Worm (Caenorhabditis elegans) whole organism, L4 larva: ENCODE data around the gene srh-276.
A peak's percentile ranks its signal among the peaks of the same experiment; 100 is the strongest.

ENCODE experiments used
- D1046.2 ChIP-seq: fragments of 200-800 bp; sonication (Bioruptor generic); IDR thresholded peaks from 2 replicates; pipeline ENCODE4 v1.3.6; 2022; ENCODE audit warnings: missing genetic modification characterization, missing compliant biosample characterization
- F37D6.2 ChIP-seq: sonication (generic microtip); optimal IDR thresholded peaks from 2 replicates; lab custom pipeline; 2016; ENCODE audit warnings: mild to moderate bottlenecking, missing genetic modification characterization, missing compliant biosample characterization
- F44E2.7 ChIP-seq: fragments of 200-800 bp; sonication (Bioruptor generic); IDR thresholded peaks from 2 replicates; pipeline ENCODE4 v2.1.2; 2022; ENCODE audit warnings: missing genetic modification characterization, missing compliant biosample characterization
- T20F7.1 ChIP-seq: fragments of 200-800 bp; sonication (Bioruptor generic); optimal IDR thresholded peaks from 2 replicates; lab custom pipeline; 2018; ENCODE audit warnings: mild to moderate bottlenecking, missing genetic modification characterization, missing compliant biosample characterization
- Y48G9A.11 ChIP-seq: fragments of 200-800 bp; sonication (Bioruptor generic); IDR thresholded peaks from 2 replicates; pipeline ENCODE4 v1.3.6; 2022; ENCODE audit warnings: missing genetic modification reagents, missing genetic modification characterization, missing compliant biosample characterization
- Y5F2A.4 ChIP-seq: fragments of 200-800 bp; sonication (Bioruptor generic); optimal IDR thresholded peaks from 2 replicates; lab custom pipeline; 2018; ENCODE audit warnings: mild to moderate bottlenecking, missing genetic modification characterization, missing compliant biosample characterization
- Y75B8A.6 ChIP-seq: fragments of 200-800 bp; sonication (Bioruptor generic); IDR thresholded peaks from 2 replicates; pipeline ENCODE4 v1.3.6; 2022; ENCODE audit warnings: missing genetic modification reagents, missing genetic modification characterization, missing compliant biosample characterization
- aly-2 ChIP-seq: sonication (generic microtip); optimal IDR thresholded peaks from 2 replicates; lab custom pipeline; 2018; ENCODE audit warnings: missing biosample characterization, missing genetic modification characterization
- ama-1 ChIP-seq: fragments of 150-350 bp; optimal IDR thresholded peaks from 2 replicates; lab custom pipeline; 2014; ENCODE audit warnings: inconsistent platforms, mixed read lengths
- attf-4 ChIP-seq: sonication (generic microtip); optimal IDR thresholded peaks from 3 replicates; lab custom pipeline; 2017; ENCODE audit warnings: missing biosample characterization, missing genetic modification characterization
- ceh-20 ChIP-seq: fragments of 200-800 bp; sonication (Bioruptor generic); IDR thresholded peaks from 2 replicates; pipeline ENCODE4 v1.3.6; 2022; ENCODE audit warnings: missing genetic modification reagents, missing genetic modification characterization, missing compliant biosample characterization
- ceh-82 ChIP-seq: sonication (generic microtip); optimal IDR thresholded peaks from 2 replicates; lab custom pipeline; 2017; ENCODE audit warnings: missing biosample characterization, missing genetic modification characterization
- cey-2 ChIP-seq: sonication (generic microtip); optimal IDR thresholded peaks from 3 replicates; lab custom pipeline; 2017; ENCODE audit warnings: missing genetic modification characterization, mild to moderate bottlenecking, missing compliant biosample characterization, antibody characterized with exemption, borderline replicate concordance; ENCODE audit not compliant: insufficient read depth
- daf-12 ChIP-seq: fragments of 150-350 bp; optimal IDR thresholded peaks from 2 replicates; lab custom pipeline; 2014; ENCODE audit warnings: missing biosample characterization, missing genetic modification reagents, missing genetic modification characterization
- daf-16 ChIP-seq, 3 experiments: sonication (generic microtip); optimal IDR thresholded peaks; 2 replicates each; lab custom pipeline; 2016 to 2017; ENCODE audit warnings: missing genetic modification characterization in 3 of 3, missing genetic modification reagents in 3 of 3, mild to moderate bottlenecking in 2 of 3, missing compliant biosample characterization in 2 of 3, missing biosample characterization in 1 of 3, moderate library complexity in 1 of 3
- daf-8 ChIP-seq: fragments of 200-800 bp; sonication (Bioruptor generic); IDR thresholded peaks from 2 replicates; pipeline ENCODE4 v1.3.6; 2022; ENCODE audit warnings: missing genetic modification characterization, missing compliant biosample characterization
- dmd-6 ChIP-seq: fragments of 200-800 bp; sonication (Bioruptor generic); IDR thresholded peaks from 2 replicates; pipeline ENCODE4 v1.3.6; 2022; ENCODE audit warnings: missing genetic modification reagents, missing genetic modification characterization, missing compliant biosample characterization
- dve-1 ChIP-seq: sonication (generic microtip); optimal IDR thresholded peaks from 2 replicates; lab custom pipeline; 2017; ENCODE audit warnings: antibody characterized with exemption, mild to moderate bottlenecking, missing genetic modification characterization, missing compliant biosample characterization; ENCODE audit not compliant: insufficient read depth
- egl-43 ChIP-seq: fragments of 200-800 bp; sonication (Bioruptor generic); IDR thresholded peaks from 2 replicates; pipeline ENCODE4 v1.3.6; 2022; ENCODE audit warnings: missing genetic modification reagents, missing genetic modification characterization, missing compliant biosample characterization
- fkh-10 ChIP-seq: fragments of 150-350 bp; optimal IDR thresholded peaks from 2 replicates; lab custom pipeline; 2014; ENCODE audit warnings: missing biosample characterization, missing genetic modification reagents, missing genetic modification characterization
- fos-1 ChIP-seq: fragments of 150-350 bp; optimal IDR thresholded peaks from 2 replicates; lab custom pipeline; 2014; ENCODE audit warnings: missing biosample characterization, missing genetic modification characterization
- gei-8 ChIP-seq: fragments of 200-800 bp; sonication (Bioruptor generic); optimal IDR thresholded peaks from 2 replicates; lab custom pipeline; 2018; ENCODE audit warnings: mild to moderate bottlenecking, missing genetic modification characterization, missing compliant biosample characterization
- hlh-30 ChIP-seq: sonication (generic microtip); optimal IDR thresholded peaks from 2 replicates; lab custom pipeline; 2017; ENCODE audit warnings: antibody characterized with exemption, mild to moderate bottlenecking, missing genetic modification characterization, missing compliant biosample characterization; ENCODE audit not compliant: insufficient read depth
- hmg-1.1 ChIP-seq: fragments of 200-800 bp; sonication (Bioruptor generic); IDR thresholded peaks from 2 replicates; pipeline ENCODE4 v1.3.6; 2022; ENCODE audit warnings: missing genetic modification reagents, missing genetic modification characterization, missing compliant biosample characterization
- jun-1 ChIP-seq: fragments of 150-350 bp; optimal IDR thresholded peaks from 2 replicates; lab custom pipeline; 2014; ENCODE audit warnings: missing biosample characterization, missing genetic modification reagents, missing genetic modification characterization
- lim-7 ChIP-seq: fragments of 200-800 bp; sonication (Bioruptor generic); IDR thresholded peaks from 2 replicates; pipeline ENCODE4 v1.3.6; 2022; ENCODE audit warnings: missing genetic modification characterization, missing compliant biosample characterization
- lin-1 ChIP-seq: fragments of 200-800 bp; sonication (Bioruptor generic); IDR thresholded peaks from 2 replicates; pipeline ENCODE4 v1.3.6; 2022; ENCODE audit warnings: missing genetic modification reagents, missing genetic modification characterization, missing compliant biosample characterization
- lin-13 ChIP-seq: fragments of 150-350 bp; optimal IDR thresholded peaks from 2 replicates; lab custom pipeline; 2014; ENCODE audit warnings: missing biosample characterization, missing genetic modification reagents, missing genetic modification characterization
- lin-29 ChIP-seq: fragments of 200-800 bp; sonication (Bioruptor generic); IDR thresholded peaks from 2 replicates; pipeline ENCODE4 v1.3.6; 2022; ENCODE audit warnings: missing genetic modification reagents, missing genetic modification characterization, missing compliant biosample characterization
- lsy-2 ChIP-seq, 2 experiments: fragments of 150-350 bp in 1 of 2; sonication (generic microtip) in 1 of 2; optimal IDR thresholded peaks; 2 replicates each; lab custom pipeline; 2014 to 2017; ENCODE audit warnings: missing biosample characterization in 2 of 2, missing genetic modification characterization in 2 of 2
- mdt-29 ChIP-seq: fragments of 200-800 bp; sonication (Bioruptor generic); IDR thresholded peaks from 2 replicates; pipeline ENCODE4 v1.3.6; 2022; ENCODE audit warnings: missing genetic modification reagents, missing genetic modification characterization, missing compliant biosample characterization
- mxl-3 ChIP-seq: fragments of 200-800 bp; sonication (Bioruptor generic); optimal IDR thresholded peaks from 2 replicates; lab custom pipeline; 2018; ENCODE audit warnings: mild to moderate bottlenecking, missing genetic modification characterization, missing compliant biosample characterization
- nhr-102 ChIP-seq: sonication (generic microtip); optimal IDR thresholded peaks from 2 replicates; lab custom pipeline; 2016; ENCODE audit warnings: mild to moderate bottlenecking, missing genetic modification characterization, moderate library complexity, missing compliant biosample characterization
- nhr-28 ChIP-seq: fragments of 150-350 bp; optimal IDR thresholded peaks from 2 replicates; lab custom pipeline; 2014; ENCODE audit warnings: missing biosample characterization, missing genetic modification characterization
- nhr-41 ChIP-seq: fragments of 200-800 bp; sonication (Bioruptor generic); IDR thresholded peaks from 2 replicates; pipeline ENCODE4 v1.3.6; 2022; ENCODE audit warnings: missing genetic modification reagents, missing genetic modification characterization, missing compliant biosample characterization
- nhr-42 ChIP-seq: fragments of 200-800 bp; sonication (Bioruptor generic); IDR thresholded peaks from 2 replicates; pipeline ENCODE4 v1.3.6; 2022; ENCODE audit warnings: missing genetic modification characterization, missing compliant biosample characterization
- nhr-48 ChIP-seq: sonication (generic microtip); optimal IDR thresholded peaks from 2 replicates; lab custom pipeline; 2016; ENCODE audit warnings: mild to moderate bottlenecking, missing genetic modification characterization, missing compliant biosample characterization
- nhr-76 ChIP-seq: fragments of 150-350 bp; optimal IDR thresholded peaks from 2 replicates; lab custom pipeline; 2014; ENCODE audit warnings: missing biosample characterization, missing genetic modification characterization
- nhr-77 ChIP-seq: fragments of 150-350 bp; optimal IDR thresholded peaks from 2 replicates; lab custom pipeline; 2014; ENCODE audit warnings: missing biosample characterization, missing genetic modification characterization
- pqm-1 ChIP-seq: sonication (generic microtip); optimal IDR thresholded peaks from 2 replicates; lab custom pipeline; 2017; ENCODE audit warnings: missing biosample characterization, missing genetic modification characterization
- rbr-2 ChIP-seq: sonication (generic microtip); optimal IDR thresholded peaks from 2 replicates; lab custom pipeline; 2016; ENCODE audit warnings: missing genotype, missing genetic modification characterization, missing compliant biosample characterization
- set-16 ChIP-seq: fragments of 200-800 bp; sonication (Bioruptor generic); IDR thresholded peaks from 2 replicates; pipeline ENCODE4 v1.3.6; 2022; ENCODE audit warnings: missing genetic modification reagents, missing genetic modification characterization, missing compliant biosample characterization
- tag-97 ChIP-seq: fragments of 200-800 bp; sonication (Bioruptor generic); IDR thresholded peaks from 2 replicates; pipeline ENCODE4 v1.3.6; 2022; ENCODE audit warnings: missing genetic modification characterization, missing compliant biosample characterization
- unc-130 ChIP-seq: sonication (generic microtip); optimal IDR thresholded peaks from 2 replicates; lab custom pipeline; 2016; ENCODE audit warnings: missing genetic modification reagents, missing genetic modification characterization, missing compliant biosample characterization
- zfp-2 ChIP-seq: sonication (generic microtip); optimal IDR thresholded peaks from 2 replicates; lab custom pipeline; 2016; ENCODE audit warnings: mild to moderate bottlenecking, missing genetic modification characterization, missing compliant biosample characterization
- zip-11 ChIP-seq: fragments of 200-800 bp; sonication (Bioruptor generic); IDR thresholded peaks from 2 replicates; pipeline ENCODE4 v1.3.6; 2022; ENCODE audit warnings: missing genetic modification characterization, missing compliant biosample characterization
- ztf-7 ChIP-seq: fragments of 150-350 bp; optimal IDR thresholded peaks from 2 replicates; lab custom pipeline; 2014; ENCODE audit warnings: missing biosample characterization, missing genetic modification characterization

Gene srh-276

DNA sequence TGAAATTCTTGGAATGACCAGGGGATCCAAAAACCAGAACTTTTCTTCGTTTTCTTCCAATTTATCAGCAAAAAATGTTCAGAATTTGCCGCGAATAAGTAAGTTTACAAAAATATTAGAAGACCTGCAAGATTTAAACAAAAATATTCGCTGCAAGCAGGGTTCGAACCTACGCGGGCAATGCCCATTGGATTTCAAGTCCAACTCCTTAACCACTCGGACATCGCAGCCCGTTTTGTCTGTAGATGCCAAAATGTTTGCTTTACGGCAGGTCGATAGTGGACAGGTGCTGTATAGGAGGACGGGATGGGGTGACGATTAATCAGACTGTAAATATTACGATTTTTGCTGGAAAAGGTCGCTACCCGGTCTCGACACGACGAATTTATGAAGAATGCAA is 18.6 kb downstream of the srh-276 start (continued):
- TF ChIP-seq mxl-3 = no peak
- no peak for TF ChIP-seq lsy-2 (tag; optimal IDR thresholded peaks at IDR 0.05; lab: Kevin White, UChicago)
- 0 out of 2 replicates have a peak, but pooled peaks have one; percentile 42 for TF ChIP-seq D1046.2 (GFP tag; lab: Robert Waterston, UW)
- TF ChIP-seq nhr-76 = no peak
- TF ChIP-seq daf-8 (GFP tag; lab: Robert Waterston, UW) = no peak
- TF ChIP-seq fos-1 (tag; lab: Kevin White, UChicago) = no peak
- TF ChIP-seq gei-8 (GFP tag; lab: Kevin White, UChicago) = peak; percentile 53
- no peak for TF ChIP-seq zfp-2
- no peak for TF ChIP-seq attf-4 (tag; lab: Kevin White, UChicago)
- no peak for TF ChIP-seq ama-1 (lab: Kevin White, UChicago)
- TF ChIP-seq aly-2 = no peak
- no peak for TF ChIP-seq nhr-102 (tag; lab: Kevin White, UChicago)
- TF ChIP-seq tag-97 (GFP tag; lab: Robert Waterston, UW) = no peak
- TF ChIP-seq Y5F2A.4 (GFP tag; lab: Kevin White, UChicago) = peak; percentile 33
- TF ChIP-seq lim-7 (GFP tag; lab: Robert Waterston, UW) = peak; percentile 93
- no peak for TF ChIP-seq lin-13 (GFP tag; lab: Kevin White, UChicago)
- TF ChIP-seq ztf-7 (tag; lab: Kevin White, UChicago) = no peak
- TF ChIP-seq ceh-20 (GFP tag; lab: Robert Waterston, UW) = no peak
- TF ChIP-seq hmg-1.1 (GFP tag; lab: Robert Waterston, UW) = no peak
- no peak for TF ChIP-seq hlh-30
- TF ChIP-seq rbr-2 = no peak

DNA sequence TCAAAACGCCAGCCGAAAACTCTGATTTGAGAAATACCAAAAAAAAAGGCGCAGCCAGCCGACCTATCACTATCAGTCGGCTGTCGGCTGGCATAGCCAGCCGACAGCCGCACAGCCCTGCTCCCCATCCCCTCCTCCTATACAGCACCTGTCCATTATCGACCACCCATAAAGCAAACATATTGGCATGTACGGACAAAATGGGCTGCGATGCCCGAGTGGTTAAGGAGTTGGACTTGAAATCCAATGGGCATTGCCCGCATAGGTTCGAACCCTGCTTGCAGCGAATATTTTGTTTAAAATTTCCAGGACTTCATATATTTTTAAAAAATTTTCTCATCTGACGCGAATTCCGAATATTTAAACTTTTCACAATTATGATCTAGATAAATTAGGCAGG is 21.2 kb downstream of the srh-276 start:
- TF ChIP-seq F44E2.7 (GFP tag; lab: Robert Waterston, UW) (no peak), set-16 (GFP tag; lab: Robert Waterston, UW) (0 out of 2 replicates have a peak, but pooled peaks have one; percentile 10), egl-43 (GFP tag; lab: Robert Waterston, UW) (0 out of 2 replicates have a peak, but pooled peaks have one; percentile 14)
- TF ChIP-seq, all 104 proteins: peak for 2

DNA sequence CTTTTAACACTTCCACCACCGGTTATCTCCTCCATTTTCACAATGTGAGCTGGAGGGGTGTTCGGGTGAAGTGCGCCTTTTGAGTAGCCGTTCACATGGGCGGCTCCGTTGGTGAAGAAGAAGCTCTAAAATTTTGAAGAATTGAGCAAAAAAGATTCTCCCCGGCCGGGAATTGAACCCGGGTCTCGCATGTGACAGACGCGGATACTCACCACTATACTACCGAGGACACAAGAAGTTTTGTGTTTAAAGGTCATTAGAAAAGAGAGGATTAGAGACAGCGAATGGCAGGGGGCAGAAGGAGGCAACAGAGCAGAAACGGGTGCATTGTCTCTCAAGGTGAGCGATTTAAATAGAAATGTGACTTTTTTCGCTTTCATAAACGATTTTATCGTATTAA is 22.5 kb downstream of the srh-276 start:
- no peak for TF ChIP-seq F37D6.2 (tag; lab: Kevin White, UChicago)
- peak; percentile 9 for TF ChIP-seq nhr-28 (tag; lab: Kevin White, UChicago)
- no peak for TF ChIP-seq dve-1
- TF ChIP-seq T20F7.1 (GFP tag; lab: Kevin White, UChicago) = no peak
- no peak for TF ChIP-seq fos-1 (tag; lab: Kevin White, UChicago)
- no peak for TF ChIP-seq ceh-82 (tag; lab: Kevin White, UChicago)
- peak in 1 of 2 experiments; percentile 27 for TF ChIP-seq lsy-2 (tag; optimal IDR thresholded peaks at IDR 0.05; lab: Kevin White, UChicago)
- peak; percentile 41; the same call in 1 of the 2 replicates for TF ChIP-seq zip-11 (GFP tag; lab: Robert Waterston, UW)
- TF ChIP-seq lin-29 (GFP tag; lab: Robert Waterston, UW) = peak; percentile 60; the same call in 1 of the 2 replicates
- TF ChIP-seq pqm-1 (tag; lab: Kevin White, UChicago) = no peak
- no peak for TF ChIP-seq jun-1
- TF ChIP-seq cey-2 (tag; lab: Kevin White, UChicago) = no peak
- TF ChIP-seq fkh-10 (GFP tag; lab: Kevin White, UChicago) = no peak
- TF ChIP-seq lin-1 (GFP tag; lab: Robert Waterston, UW) = no peak
- TF ChIP-seq mxl-3 = peak; percentile 50
- TF ChIP-seq nhr-77 (tag; lab: Kevin White, UChicago) = peak; percentile 26
- peak; percentile 25 for TF ChIP-seq nhr-48 (tag; lab: Kevin White, UChicago)
- peak in 1 of 2 experiments; percentile 28 for TF ChIP-seq daf-16 (GFP tag; optimal IDR thresholded peaks at IDR 0.05; lab: Kevin White, UChicago)
- TF ChIP-seq daf-16 (tag; optimal IDR thresholded peaks at IDR 0.05; lab: Kevin White, UChicago) = peak; percentile 32
- no peak for TF ChIP-seq aly-2
- TF ChIP-seq dmd-6 (GFP tag; lab: Robert Waterston, UW) = peak; percentile 40; the same call in 1 of the 2 replicates
- no peak for TF ChIP-seq daf-12 (tag; lab: Kevin White, UChicago)
- peak; percentile 95 for TF ChIP-seq egl-43 (GFP tag; lab: Robert Waterston, UW)
- TF ChIP-seq Y75B8A.6 (GFP tag; lab: Robert Waterston, UW) = 0 out of 2 replicates have a peak, but pooled peaks have one; percentile 60
- peak; percentile 71; the same call in 1 of the 2 replicates for TF ChIP-seq nhr-41 (GFP tag; lab: Robert Waterston, UW)
- peak; percentile 90 for TF ChIP-seq hlh-30
- peak; percentile 84 for TF ChIP-seq D1046.2 (GFP tag; lab: Robert Waterston, UW)
- peak; percentile 76 for TF ChIP-seq mdt-29 (GFP tag; lab: Robert Waterston, UW)
- peak; percentile 56; the same call in 1 of the 2 replicates for TF ChIP-seq nhr-42 (GFP tag; lab: Robert Waterston, UW)
- TF ChIP-seq unc-130 (GFP tag; lab: Kevin White, UChicago) = peak; percentile 52
- peak; percentile 47 for TF ChIP-seq Y5F2A.4 (GFP tag; lab: Kevin White, UChicago)
- TF ChIP-seq Y48G9A.11 (GFP tag; lab: Robert Waterston, UW) = peak; percentile 47; the same call in 1 of the 2 replicates
